Worm (Caenorhabditis elegans) whole organism, midembryonic: Measurements from ENCODE around the gene F53B3.6.

Experiments
- T22C8.4 ChIP-seq: fragments of 200-800 bp; sonication (Bioruptor generic); IDR thresholded peaks from 2 replicates; pipeline ENCODE4 v1.3.6; 2022; ENCODE audit warnings: missing genetic modification characterization, missing compliant biosample characterization
- cog-1 ChIP-seq: sonication (generic microtip); optimal IDR thresholded peaks from 2 replicates; lab custom pipeline; 2016; ENCODE audit warnings: missing genetic modification characterization, missing compliant biosample characterization
- flt-1 ChIP-seq: fragments of 200-800 bp; sonication (Bioruptor generic); IDR thresholded peaks from 2 replicates; pipeline ENCODE4 v1.3.6; 2022; ENCODE audit warnings: missing genetic modification characterization, missing compliant biosample characterization
- klf-2 ChIP-seq: fragments of 200-800 bp; sonication (Bioruptor generic); conservative IDR thresholded peaks from 2 replicates; pipeline ENCODE4 v1.3.6; 2022; ENCODE audit warnings: missing genetic modification reagents, missing genetic modification characterization, missing compliant biosample characterization
- med-1 ChIP-seq: sonication (generic microtip); optimal IDR thresholded peaks from 2 replicates; lab custom pipeline; 2017; ENCODE audit warnings: missing genetic modification characterization, mild to moderate bottlenecking, missing compliant biosample characterization, antibody characterized with exemption, missing genetic modification reagents; ENCODE audit not compliant: insufficient read depth
- ref-1 ChIP-seq: fragments of 200-800 bp; sonication (Bioruptor generic); conservative IDR thresholded peaks from 2 replicates; pipeline ENCODE4 v1.3.6; 2022; ENCODE audit warnings: missing genetic modification reagents, missing genetic modification characterization, missing compliant biosample characterization
- tab-1 ChIP-seq: fragments of 200-800 bp; sonication (Bioruptor generic); IDR thresholded peaks from 2 replicates; pipeline ENCODE4 v1.3.6; 2022; ENCODE audit warnings: missing genetic modification characterization, missing compliant biosample characterization
- ztf-29 ChIP-seq: fragments of 200-800 bp; sonication (Bioruptor generic); IDR thresholded peaks from 2 replicates; pipeline ENCODE4 v1.3.6; 2022; ENCODE audit warnings: missing genetic modification reagents, missing genetic modification characterization, missing compliant biosample characterization

- TF ChIP-seq tab-1 (GFP tag; lab: Robert Waterston, UW), result no peak
- TF ChIP-seq ref-1, result no peak
- TF ChIP-seq flt-1 (GFP tag; lab: Robert Waterston, UW), result no peak
- no peak for TF ChIP-seq T22C8.4 (GFP tag; lab: Robert Waterston, UW)
- TF ChIP-seq klf-2 (GFP tag; lab: Robert Waterston, UW), result no peak
- no peak for TF ChIP-seq med-1
- no peak for TF ChIP-seq cog-1 (tag; lab: Kevin White, UChicago)
- no peak for TF ChIP-seq ztf-29 (GFP tag; lab: Robert Waterston, UW)
Measured at ce11 chrX:2906062-2906732, 42.2 kb downstream of the F53B3.6 start.
